Worm (Caenorhabditis elegans): ENCODE measurements around the gene F49C5.3.
"Not testable (repeated sequence)": the region's sequence is repeated elsewhere in the genome, so short reads cannot be mapped to it uniquely, and the experiment has no call there.

DNA sequence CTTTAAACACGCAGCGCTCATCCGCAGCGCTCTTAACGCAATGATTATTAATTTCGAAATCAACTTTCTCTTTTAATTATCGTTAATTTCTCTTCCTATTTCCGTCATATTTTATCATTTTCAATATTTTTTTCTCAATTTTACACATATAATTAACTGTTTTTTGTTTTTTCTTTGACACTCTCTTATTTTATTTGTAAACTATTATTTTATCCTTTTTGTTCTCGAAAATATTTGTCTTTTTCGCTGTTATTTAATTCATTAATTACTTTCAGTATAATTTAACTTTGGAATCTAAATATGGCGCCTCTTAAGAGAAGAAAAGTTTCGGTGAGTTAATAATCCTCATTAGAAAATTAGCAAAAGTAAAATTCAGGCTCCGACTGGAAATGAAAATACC lies at the start of gene F49C5.3:
- not testable (repeated sequence) for TF ChIP-seq T22C8.4 (GFP tag; IDR thresholded peaks at IDR 0.05); med-1 (GFP tag; optimal IDR thresholded peaks at IDR 0.05; ENCODE audit: insufficient read depth); klf-2 (GFP tag; conservative IDR thresholded peaks at IDR 0.05)
